Fruit fly (Drosophila melanogaster): ENCODE results near the gene tim.

Gene tim

dm6 chr2L:3539412-3539743 lies 31.5 kb upstream of the tim start (continued):
- TF ChIP-seq Nf-YC (tag; optimal IDR thresholded peaks at IDR 0.05) (peak; percentile 15), CG4730 (GFP tag; IDR thresholded peaks at IDR 0.05) (no peak), CG34376 (GFP tag; optimal IDR thresholded peaks at IDR 0.05) (no peak), dati (GFP tag; IDR thresholded peaks at IDR 0.05) (no peak), CG2116 (GFP tag; optimal IDR thresholded peaks at IDR 0.05) (no peak), amos (GFP tag; IDR thresholded peaks at IDR 0.05; ENCODE audit: partially characterized antibody) (0 out of 2 replicates have a peak, but pooled peaks have one; percentile 13)

dm6 chr2L:3538564-3539411 lies 30.9 kb upstream of the tim start, which contains the start of gene drm:
Gene drm (plus strand): TSS chr2L:3539247.
- TF ChIP-seq Nf-YB (GFP tag; optimal IDR thresholded peaks at IDR 0.05) (peak; percentile 96), cg (GFP tag; optimal IDR thresholded peaks at IDR 0.05) (peak; percentile 49), CoRest (tag; optimal IDR thresholded peaks at IDR 0.05) (peak; percentile 14), Asciz (GFP tag; optimal IDR thresholded peaks at IDR 0.05) (no peak), sqz (GFP tag; optimal IDR thresholded peaks at IDR 0.05) (peak; percentile 14), Abd-B (GFP tag; optimal IDR thresholded peaks at IDR 0.05) (peak; percentile 23), gfzf (GFP tag; optimal IDR thresholded peaks at IDR 0.05) (no peak), bab2 (GFP tag; optimal IDR thresholded peaks at IDR 0.05) (no peak), Trl (optimal IDR thresholded peaks at IDR 0.05) (peak; percentile 89 to 92), Trl (GFP tag; optimal IDR thresholded peaks at IDR 0.05) (no peak), bowl (GFP tag; IDR thresholded peaks at IDR 0.05) (peak; percentile 89), vvl (GFP tag; IDR thresholded peaks at IDR 0.05) (peak; percentile 67), Kr (GFP tag; optimal IDR thresholded peaks at IDR 0.05) (peak; percentile 83), sob (GFP tag; IDR thresholded peaks at IDR 0.05) (peak; percentile 95), z (GFP tag; IDR thresholded peaks at IDR 0.05) (peak; percentile 96), CG8478 (optimal IDR thresholded peaks at IDR 0.05) (peak; percentile 61), ara (GFP tag; IDR thresholded peaks at IDR 0.05) (no peak), abd-A (tag; optimal IDR thresholded peaks at IDR 0.05) (peak; percentile 38), mam (GFP tag; optimal IDR thresholded peaks at IDR 0.05) (no peak), oc (tag; optimal IDR thresholded peaks at IDR 0.05) (peak; percentile 67), cad (GFP tag; optimal IDR thresholded peaks at IDR 0.05) (peak; percentile 34), CG4360 (GFP tag; IDR thresholded peaks at IDR 0.05) (peak; percentile 12; the same call in 1 of the 2 replicates), Adf1 (GFP tag; IDR thresholded peaks at IDR 0.05) (peak; percentile 65), hb (GFP tag; IDR thresholded peaks at IDR 0.05; ENCODE audit: partially characterized antibody) (0 out of 3 replicates have a peak, but pooled peaks have one; percentile 61), dati (GFP tag; IDR thresholded peaks at IDR 0.05) (no peak), CG34224 (GFP tag; IDR thresholded peaks at IDR 0.05; ENCODE audit: partially characterized antibody) (0 out of 3 replicates have a peak, but pooled peaks have one; percentile 19), CG32772 (GFP tag; IDR thresholded peaks at IDR 0.05) (peak; percentile 8; the same call in 1 of the 2 replicates), CG13624 (GFP tag; optimal IDR thresholded peaks at IDR 0.05) (peak; percentile 25), CG10321 (GFP tag; IDR thresholded peaks at IDR 0.05) (peak; percentile 97), chinmo (GFP tag; IDR thresholded peaks at IDR 0.05; ENCODE audit: partially characterized antibody) (0 out of 4 replicates have a peak, but pooled peaks have one; percentile 65), HLH4C (GFP tag; IDR thresholded peaks at IDR 0.05; ENCODE audit: partially characterized antibody) (0 out of 3 replicates have a peak, but pooled peaks have one; percentile 32), Nf-YC (tag; optimal IDR thresholded peaks at IDR 0.05) (peak; percentile 98), Jarid2 (GFP tag; optimal IDR thresholded peaks at IDR 0.05) (peak; percentile 53), jing (GFP tag; optimal IDR thresholded peaks at IDR 0.05) (peak; percentile 36), luna (GFP tag; optimal IDR thresholded peaks at IDR 0.05) (no peak), CG32767 (GFP tag; IDR thresholded peaks at IDR 0.05) (0 out of 2 replicates have a peak, but pooled peaks have one; percentile 16), sens (GFP tag) (peak; percentile 27), Deaf1 (tag; optimal IDR thresholded peaks at IDR 0.05) (peak; percentile 43), Dll (GFP tag; IDR thresholded peaks at IDR 0.05; ENCODE audit: partially characterized antibody) (no peak), hkb (optimal IDR thresholded peaks at IDR 0.05) (peak; percentile 6), hkb (GFP tag; IDR thresholded peaks at IDR 0.05) (no peak), CG9797 (GFP tag; optimal IDR thresholded peaks at IDR 0.05) (no peak), HmgZ (tag; optimal IDR thresholded peaks at IDR 0.05) (no peak)
